Worm (Caenorhabditis elegans) whole organism, L3 larva: ENCODE results near the gene Y61B8A.6.

ENCODE experiments used
- ZK546.5 ChIP-seq: sonication (generic microtip); optimal IDR thresholded peaks from 2 replicates; lab custom pipeline; 2017; ENCODE audit warnings: missing biosample characterization, missing genetic modification characterization
- aly-2 ChIP-seq: fragments of 150-350 bp; optimal IDR thresholded peaks from 2 replicates; lab custom pipeline; 2014; ENCODE audit warnings: missing biosample characterization, missing genetic modification characterization
- ama-1 ChIP-seq: fragments of 150-350 bp; optimal IDR thresholded peaks from 2 replicates; lab custom pipeline; 2018
- ceh-16 ChIP-seq: sonication (generic microtip); optimal IDR thresholded peaks from 2 replicates; lab custom pipeline; 2017; ENCODE audit warnings: missing biosample characterization, missing genetic modification characterization
- ceh-82 ChIP-seq: fragments of 150-350 bp; optimal IDR thresholded peaks from 2 replicates; lab custom pipeline; 2014; ENCODE audit warnings: missing biosample characterization, missing genetic modification characterization
- ceh-9 ChIP-seq: sonication (generic microtip); optimal IDR thresholded peaks from 2 replicates; lab custom pipeline; 2018; ENCODE audit warnings: missing biosample characterization, missing genetic modification characterization
- daf-12 ChIP-seq: fragments of 150-350 bp; optimal IDR thresholded peaks from 2 replicates; lab custom pipeline; 2014; ENCODE audit warnings: missing biosample characterization, missing genetic modification reagents, missing genetic modification characterization
- egl-27 ChIP-seq: sonication (generic microtip); optimal IDR thresholded peaks from 4 replicates; lab custom pipeline; 2017; ENCODE audit warnings: missing biosample characterization, missing genetic modification reagents, missing genetic modification characterization
- egl-5 ChIP-seq: fragments of 150-350 bp; optimal IDR thresholded peaks from 2 replicates; lab custom pipeline; 2017; ENCODE audit warnings: missing biosample characterization, missing genetic modification reagents, missing genetic modification characterization, inconsistent platforms
- elt-1 ChIP-seq: fragments of 150-350 bp; optimal IDR thresholded peaks from 2 replicates; lab custom pipeline; 2014; ENCODE audit warnings: missing biosample characterization, missing genetic modification characterization
- elt-2 ChIP-seq: sonication (generic microtip); optimal IDR thresholded peaks from 2 replicates; lab custom pipeline; 2016; ENCODE audit warnings: missing genetic modification reagents, mild to moderate bottlenecking, missing genetic modification characterization, missing compliant biosample characterization
- elt-3 ChIP-seq, 3 experiments: fragments of 150-350 bp in 1 of 3; sonication (generic microtip) in 2 of 3; optimal IDR thresholded peaks; 2 replicates in 2 of 3; 4 replicates in 1 of 3; lab custom pipeline; 2014 to 2017; ENCODE audit warnings: missing biosample characterization in 3 of 3, missing genetic modification characterization in 3 of 3
- eor-1 ChIP-seq, 2 experiments: fragments of 150-350 bp; optimal IDR thresholded peaks; 2 replicates each; lab custom pipeline; 2014 to 2018; ENCODE audit warnings: missing biosample characterization in 2 of 2, missing genetic modification characterization in 2 of 2
- fkh-2 ChIP-seq: fragments of 150-350 bp; optimal IDR thresholded peaks from 2 replicates; lab custom pipeline; 2014; ENCODE audit warnings: missing biosample characterization, missing genetic modification reagents, missing genetic modification characterization
- fos-1 ChIP-seq: fragments of 150-350 bp; optimal IDR thresholded peaks from 2 replicates; lab custom pipeline; 2014; ENCODE audit warnings: missing biosample characterization, missing genetic modification characterization
- hmg-11 ChIP-seq: sonication (generic microtip); optimal IDR thresholded peaks from 2 replicates; lab custom pipeline; 2016; ENCODE audit warnings: missing genetic modification characterization, missing compliant biosample characterization
- lin-15B ChIP-seq: fragments of 150-350 bp; optimal IDR thresholded peaks from 2 replicates; lab custom pipeline; 2014; ENCODE audit warnings: missing biosample characterization, missing genetic modification characterization
- lin-39 ChIP-seq: fragments of 150-350 bp; optimal IDR thresholded peaks from 2 replicates; lab custom pipeline; 2018; ENCODE audit warnings: missing biosample characterization, missing genetic modification reagents, missing genetic modification characterization
- lsy-12 ChIP-seq: sonication (generic microtip); optimal IDR thresholded peaks from 2 replicates; lab custom pipeline; 2016; ENCODE audit warnings: mild to moderate bottlenecking, missing genetic modification characterization, missing compliant biosample characterization
- mdl-1 ChIP-seq: fragments of 150-350 bp; optimal IDR thresholded peaks from 2 replicates; lab custom pipeline; 2014; ENCODE audit warnings: missing biosample characterization, missing genetic modification characterization
- mml-1 ChIP-seq: fragments of 150-350 bp; sonication (generic microtip); optimal IDR thresholded peaks from 3 replicates; lab custom pipeline; 2014; ENCODE audit warnings: missing biosample characterization, missing genetic modification characterization
- nfya-1 ChIP-seq: sonication (generic microtip); optimal IDR thresholded peaks from 2 replicates; lab custom pipeline; 2017; ENCODE audit warnings: missing genetic modification characterization, mild to moderate bottlenecking, missing compliant biosample characterization, antibody characterized with exemption, moderate library complexity; ENCODE audit not compliant: insufficient read depth
- nhr-11 ChIP-seq: fragments of 150-350 bp; optimal IDR thresholded peaks from 2 replicates; lab custom pipeline; 2014; ENCODE audit warnings: missing biosample characterization, missing genetic modification characterization
- nhr-12 ChIP-seq: fragments of 150-350 bp; optimal IDR thresholded peaks from 2 replicates; lab custom pipeline; 2014; ENCODE audit warnings: missing biosample characterization, missing genetic modification characterization
- nhr-23 ChIP-seq: fragments of 150-350 bp; optimal IDR thresholded peaks from 2 replicates; lab custom pipeline; 2014; ENCODE audit warnings: missing biosample characterization, missing genetic modification reagents, missing genetic modification characterization
- nhr-25 ChIP-seq: sonication (generic microtip); optimal IDR thresholded peaks from 2 replicates; lab custom pipeline; 2017; ENCODE audit warnings: missing biosample characterization, missing genetic modification characterization
- nhr-43 ChIP-seq: sonication (generic microtip); optimal IDR thresholded peaks from 2 replicates; lab custom pipeline; 2016; ENCODE audit warnings: mild to moderate bottlenecking, missing genetic modification characterization, missing compliant biosample characterization; ENCODE audit not compliant: poor library complexity, severe bottlenecking
- nhr-67 ChIP-seq: fragments of 150-350 bp; optimal IDR thresholded peaks from 2 replicates; lab custom pipeline; 2014; ENCODE audit warnings: missing biosample characterization, missing genetic modification characterization
- nhr-76 ChIP-seq: fragments of 150-350 bp; sonication (generic microtip); optimal IDR thresholded peaks from 5 replicates; lab custom pipeline; 2014; ENCODE audit warnings: missing biosample characterization, missing genetic modification characterization
- nhr-77 ChIP-seq: fragments of 150-350 bp; optimal IDR thresholded peaks from 2 replicates; lab custom pipeline; 2014; ENCODE audit warnings: missing biosample characterization, missing genetic modification characterization
- pha-4 ChIP-seq: fragments of 150-350 bp; optimal IDR thresholded peaks from 2 replicates; lab custom pipeline; 2014; ENCODE audit warnings: missing biosample characterization, missing genetic modification reagents, missing genetic modification characterization
- pqm-1 ChIP-seq: fragments of 150-350 bp; optimal IDR thresholded peaks from 2 replicates; lab custom pipeline; 2017; ENCODE audit warnings: missing biosample characterization, missing genetic modification characterization, inconsistent platforms
- sea-2 ChIP-seq: fragments of 150-350 bp; sonication (generic microtip); optimal IDR thresholded peaks from 4 replicates; lab custom pipeline; 2014; ENCODE audit warnings: missing biosample characterization, missing genetic modification reagents, missing genetic modification characterization
- snpc-4 ChIP-seq: fragments of 150-350 bp; optimal IDR thresholded peaks from 2 replicates; lab custom pipeline; 2014; ENCODE audit warnings: missing biosample characterization, missing genetic modification characterization
- tbx-2 ChIP-seq: sonication (generic microtip); optimal IDR thresholded peaks from 2 replicates; lab custom pipeline; 2016; ENCODE audit warnings: mild to moderate bottlenecking, missing genetic modification characterization, missing compliant biosample characterization
- unc-39 ChIP-seq: sonication (generic microtip); optimal IDR thresholded peaks from 4 replicates; lab custom pipeline; 2017; ENCODE audit warnings: missing biosample characterization, missing genetic modification characterization
- unc-62 ChIP-seq: fragments of 150-350 bp; sonication (generic microtip); optimal IDR thresholded peaks from 4 replicates; lab custom pipeline; 2014; ENCODE audit warnings: missing biosample characterization, missing genetic modification reagents, missing genetic modification characterization
- zag-1 ChIP-seq: fragments of 150-350 bp; optimal IDR thresholded peaks from 2 replicates; lab custom pipeline; 2014; ENCODE audit warnings: missing biosample characterization, missing genetic modification characterization
- ztf-11 ChIP-seq: fragments of 150-350 bp; optimal IDR thresholded peaks from 2 replicates; lab custom pipeline; 2014; ENCODE audit warnings: missing biosample characterization, missing genetic modification characterization
- ztf-4 ChIP-seq: fragments of 150-350 bp; optimal IDR thresholded peaks from 2 replicates; lab custom pipeline; 2014; ENCODE audit warnings: missing biosample characterization, missing genetic modification characterization

Gene Y61B8A.6

DNA sequence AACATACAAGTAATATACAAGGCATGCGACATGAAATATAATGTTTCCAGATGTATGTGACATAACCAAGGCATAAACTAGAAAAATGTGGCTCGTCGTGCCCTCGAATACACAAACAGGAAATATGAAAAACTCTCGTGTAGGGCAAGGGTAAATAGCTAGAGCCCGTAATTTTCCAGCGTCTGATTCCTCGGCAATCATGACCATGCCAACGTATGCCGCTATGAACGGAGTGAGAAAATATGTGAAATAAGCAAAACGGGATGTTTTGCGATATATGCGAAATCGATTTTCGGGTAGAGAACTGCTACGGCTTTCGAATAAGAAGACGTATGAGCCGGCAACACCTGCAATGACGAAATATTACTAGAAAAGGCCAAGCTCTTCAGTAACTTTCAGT is 26.3 kb upstream of the Y61B8A.6 start, which contains the start of gene scl-25:
Gene scl-25, plus strand, starts transcription at position 301 of the 400 bp plus-strand sequence.
- no peak for TF ChIP-seq nhr-12 (tag; lab: Kevin White, UChicago)
- TF ChIP-seq nhr-43 (tag; lab: Kevin White, UChicago), result no peak
- TF ChIP-seq nhr-77 (tag; lab: Kevin White, UChicago), result no peak
- no peak for TF ChIP-seq ztf-4
- TF ChIP-seq eor-1 (tag; optimal IDR thresholded peaks at IDR 0.05; lab: Kevin White, UChicago), result no peak
- no peak for TF ChIP-seq fkh-2 (tag; lab: Kevin White, UChicago)
- TF ChIP-seq egl-27 (tag; lab: Kevin White, UChicago), result no peak
- TF ChIP-seq nfya-1 (tag; lab: Kevin White, UChicago), result no peak
- no peak for TF ChIP-seq ceh-9 (tag; lab: Kevin White, UChicago)
- no peak for TF ChIP-seq nhr-25
- TF ChIP-seq tbx-2 (tag; lab: Kevin White, UChicago), result no peak
- no peak for TF ChIP-seq mml-1
- no peak for TF ChIP-seq nhr-11
- no peak for TF ChIP-seq zag-1 (tag; lab: Kevin White, UChicago)
- no peak for TF ChIP-seq daf-12
- no peak for TF ChIP-seq elt-1
- TF ChIP-seq ceh-16 (tag; lab: Kevin White, UChicago), result no peak
- TF ChIP-seq nhr-67 (tag; lab: Kevin White, UChicago), result no peak

DNA sequence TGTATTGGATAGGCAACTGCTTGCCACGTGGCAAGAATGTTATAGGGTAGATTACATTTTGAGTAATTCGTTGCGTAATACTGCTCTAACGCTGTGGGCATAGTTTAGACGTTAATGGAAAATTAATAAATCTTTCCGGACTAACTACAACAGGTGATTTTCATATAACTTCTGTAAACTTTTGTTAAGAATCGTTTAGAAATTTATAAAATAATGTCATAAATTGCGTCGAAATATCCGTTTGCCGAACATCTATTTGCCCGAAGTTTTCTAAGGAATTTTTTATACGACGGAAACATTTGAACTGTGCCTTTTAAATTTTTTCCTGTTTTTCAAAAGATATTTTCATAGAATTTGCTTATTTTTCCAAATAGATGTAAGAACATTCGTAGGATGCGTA is 25.6 kb upstream of the Y61B8A.6 start, which contains the start of gene srh-112:
Gene srh-112, minus strand, starts transcription at position 101 of the 400 bp plus-strand sequence.
- TF ChIP-seq nhr-25 (no peak), lin-15B (tag; lab: Kevin White, UChicago) (no peak), sea-2 (GFP tag; lab: Kevin White, UChicago) (no peak), unc-39 (tag; lab: Kevin White, UChicago) (no peak), snpc-4 (tag; lab: Kevin White, UChicago) (no peak), fkh-2 (tag; lab: Kevin White, UChicago) (no peak), pqm-1 (tag; lab: Kevin White, UChicago) (no peak), ceh-82 (tag; lab: Kevin White, UChicago) (no peak), elt-2 (tag; lab: Kevin White, UChicago) (no peak)

- no peak for TF ChIP-seq daf-12
- no peak for TF ChIP-seq hmg-11 (tag; lab: Kevin White, UChicago)
- no peak for TF ChIP-seq egl-5 (tag; lab: Kevin White, UChicago)
- no peak for TF ChIP-seq aly-2 (tag; lab: Kevin White, UChicago)
- TF ChIP-seq pqm-1 (tag; lab: Kevin White, UChicago), result no peak
- no peak for TF ChIP-seq elt-3 (tag; optimal IDR thresholded peaks at IDR 0.05; lab: Kevin White, UChicago)
- TF ChIP-seq ztf-4, result no peak
- TF ChIP-seq ZK546.5, result no peak
- TF ChIP-seq nhr-23 (tag; lab: Kevin White, UChicago), result no peak
- no peak for TF ChIP-seq zag-1 (tag; lab: Kevin White, UChicago)
- no peak for TF ChIP-seq fos-1
- TF ChIP-seq nhr-76 (tag; lab: Kevin White, UChicago), result no peak
- TF ChIP-seq lin-39 (tag; lab: Kevin White, UChicago), result no peak
- no peak for TF ChIP-seq nhr-67 (tag; lab: Kevin White, UChicago)
- TF ChIP-seq tbx-2 (tag; lab: Kevin White, UChicago), result no peak
Observed at ce11 chrV:17232403-17232802, 19.3 kb upstream of the Y61B8A.6 start.

DNA sequence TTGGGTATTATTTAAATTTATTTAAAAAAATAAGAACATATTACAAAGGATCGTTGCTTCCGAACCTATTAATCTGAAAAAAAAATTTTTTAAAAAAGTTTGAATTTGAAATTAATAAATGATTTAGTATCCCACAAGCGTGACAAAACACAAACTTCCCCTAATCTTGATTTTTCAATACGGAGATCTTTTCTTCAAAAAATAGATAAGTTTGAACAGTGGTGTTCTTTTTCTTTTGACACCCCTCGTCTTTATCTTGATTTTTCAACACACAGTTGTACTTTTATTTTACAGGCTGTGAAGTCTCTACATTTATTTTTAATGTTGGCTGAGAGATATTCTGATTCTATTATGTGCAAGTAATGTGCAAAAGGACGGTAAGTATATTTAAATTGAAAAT is 15.4 kb upstream of the Y61B8A.6 start, which contains the start of gene T19C9.10:
Gene T19C9.10, plus strand, starts transcription at position 248 of the 400 bp plus-strand sequence.
- no peak for TF ChIP-seq ama-1 (lab: Kevin White, UChicago)
- TF ChIP-seq nhr-43 (tag; lab: Kevin White, UChicago), result no peak
- TF ChIP-seq elt-1, result peak; percentile 67

DNA sequence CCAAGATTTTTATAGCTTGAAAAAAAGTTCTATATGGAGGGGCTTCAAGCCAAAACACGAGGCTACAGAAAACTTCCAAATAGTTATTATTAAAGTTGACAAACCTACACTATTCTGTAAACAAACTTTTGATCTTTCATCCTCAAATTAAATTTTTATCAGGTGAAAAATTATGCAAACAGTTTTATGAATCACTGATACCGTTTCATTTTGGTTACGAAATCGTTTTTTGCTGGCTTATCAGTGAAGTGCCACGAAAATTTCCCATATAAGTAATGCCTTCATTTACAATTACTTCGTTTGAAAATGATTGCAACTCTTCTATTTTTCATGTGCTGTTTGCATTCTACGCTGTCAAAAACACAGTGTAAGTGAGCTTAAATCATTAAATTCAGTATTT is 12.9 kb upstream of the Y61B8A.6 start, which contains the start of gene T19C9.8:
Gene T19C9.8, plus strand, starts transcription at position 299 of the 400 bp plus-strand sequence.
- TF ChIP-seq pqm-1 (tag; lab: Kevin White, UChicago) (peak; percentile 77), nhr-11 (no peak), lsy-12 (tag; lab: Kevin White, UChicago) (no peak), ztf-11 (tag; lab: Kevin White, UChicago) (no peak), mdl-1 (no peak), lin-39 (tag; lab: Kevin White, UChicago) (no peak), elt-2 (tag; lab: Kevin White, UChicago) (peak; percentile 94), ceh-9 (tag; lab: Kevin White, UChicago) (no peak), pha-4 (tag; lab: Kevin White, UChicago) (no peak), unc-62 (GFP tag; lab: Kevin White, UChicago) (no peak), ceh-82 (tag; lab: Kevin White, UChicago) (no peak), eor-1 (tag; optimal IDR thresholded peaks at IDR 0.05; lab: Kevin White, UChicago) (no peak), ztf-4 (no peak)
